Fruit fly (Drosophila melanogaster): ENCODE results near the gene twin.

The twin gene

DNA sequence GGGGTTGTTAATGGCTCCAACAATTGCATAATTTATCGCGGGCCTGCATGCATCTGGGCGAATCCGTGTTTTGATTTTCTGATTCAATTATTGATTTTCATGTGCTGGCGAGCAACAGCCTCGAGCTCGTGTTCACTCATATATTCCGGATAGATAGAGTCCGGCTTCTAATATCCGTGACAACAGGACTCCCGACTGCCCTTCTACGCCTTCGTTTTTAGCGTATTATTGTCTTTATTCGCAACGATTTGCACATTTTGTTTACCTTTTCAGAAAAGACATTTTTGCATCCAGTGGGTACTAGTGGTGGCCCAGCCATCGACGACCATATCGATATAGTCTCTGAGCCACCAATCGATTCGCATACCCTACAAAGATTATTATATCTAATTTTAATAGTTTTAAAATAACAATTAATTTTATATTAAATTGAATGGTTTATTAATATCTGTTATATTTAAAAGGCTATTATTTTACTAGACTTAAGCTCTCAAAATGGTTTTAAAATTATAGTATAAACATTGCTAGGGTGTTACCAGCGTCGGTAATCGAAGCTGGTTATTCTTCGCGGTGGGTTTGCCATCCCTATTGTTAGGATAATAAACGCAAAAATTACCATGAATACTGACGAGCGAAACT lies 60.5 kb downstream of the twin start, which contains the start of the genes Myo95E and TBC1d7 (continued):
- no peak for TF ChIP-seq en (GFP tag; optimal IDR thresholded peaks at IDR 0.05)
- TF ChIP-seq gro (GFP tag; optimal IDR thresholded peaks at IDR 0.05): no peak
- peak; percentile 87 for TF ChIP-seq CG10209 (GFP tag; optimal IDR thresholded peaks at IDR 0.05)
- TF ChIP-seq CG12299 (tag; optimal IDR thresholded peaks at IDR 0.05): peak; percentile 79
- peak; percentile 82 for TF ChIP-seq CG17385 (GFP tag; optimal IDR thresholded peaks at IDR 0.05)
- TF ChIP-seq Dbx (GFP tag; IDR thresholded peaks at IDR 0.05): peak; percentile 91
- peak; percentile 58 for TF ChIP-seq Hsf (GFP tag; optimal IDR thresholded peaks at IDR 0.05)
- no peak for TF ChIP-seq eve (GFP tag; optimal IDR thresholded peaks at IDR 0.05)
- peak; percentile 50 for TF ChIP-seq dati (GFP tag; IDR thresholded peaks at IDR 0.05)
- TF ChIP-seq YL-1 (GFP tag; optimal IDR thresholded peaks at IDR 0.05): peak; percentile 76
- TF ChIP-seq CG31441 (GFP tag; IDR thresholded peaks at IDR 0.05): no peak
- peak; percentile 90 for TF ChIP-seq CG14710 (tag; optimal IDR thresholded peaks at IDR 0.05)
- TF ChIP-seq CG6813 (GFP tag; optimal IDR thresholded peaks at IDR 0.05): peak; percentile 65
- TF ChIP-seq nerfin-2 (GFP tag; IDR thresholded peaks at IDR 0.05; ENCODE audit: partially characterized antibody): no peak
- no peak for TF ChIP-seq hth (optimal IDR thresholded peaks at IDR 0.05)
- TF ChIP-seq ci (GFP tag; IDR thresholded peaks at IDR 0.05): peak; percentile 90
- peak; percentile 92 for TF ChIP-seq Awh (GFP tag; IDR thresholded peaks at IDR 0.05)
- no peak for TF ChIP-seq Blimp-1 (GFP tag; optimal IDR thresholded peaks at IDR 0.05)
- no peak for TF ChIP-seq Tbp (GFP tag; optimal IDR thresholded peaks at IDR 0.05)
- peak; percentile 38 for TF ChIP-seq CG17802 (tag; optimal IDR thresholded peaks at IDR 0.05)
- peak; percentile 90 for TF ChIP-seq trem (tag; optimal IDR thresholded peaks at IDR 0.05)
- TF ChIP-seq onecut (GFP tag; IDR thresholded peaks at IDR 0.05): peak; percentile 80
- peak; percentile 17 for TF ChIP-seq maf-S (GFP tag; optimal IDR thresholded peaks at IDR 0.05)
- peak; percentile 5 for TF ChIP-seq Sin3A (optimal IDR thresholded peaks at IDR 0.05)
- TF ChIP-seq Ets65A (GFP tag): peak; percentile 77
- TF ChIP-seq mam (GFP tag; optimal IDR thresholded peaks at IDR 0.05): peak; percentile 56
- no peak for TF ChIP-seq mld (GFP tag; IDR thresholded peaks at IDR 0.05; ENCODE audit: partially characterized antibody)
- no peak for TF ChIP-seq nau (GFP tag; optimal IDR thresholded peaks at IDR 0.05)
- peak; percentile 88 for TF ChIP-seq Dll (GFP tag; IDR thresholded peaks at IDR 0.05; ENCODE audit: partially characterized antibody)
- TF ChIP-seq Med (GFP tag): peak; percentile 87
- peak; percentile 90 for TF ChIP-seq CG11093 (GFP tag; IDR thresholded peaks at IDR 0.05)
- peak; percentile 10 for TF ChIP-seq Dp (GFP tag; optimal IDR thresholded peaks at IDR 0.05)
- peak; percentile 59 for TF ChIP-seq crol (GFP tag; IDR thresholded peaks at IDR 0.05)
- peak; percentile 70; the same call in 1 of the 2 replicates for TF ChIP-seq sens-2 (GFP tag; IDR thresholded peaks at IDR 0.05)
- TF ChIP-seq Gsc (GFP tag; IDR thresholded peaks at IDR 0.05): peak; percentile 69; the same call in 1 of the 2 replicates
- peak; percentile 87 for TF ChIP-seq CG11456 (GFP tag; IDR thresholded peaks at IDR 0.05)
- TF ChIP-seq jing (GFP tag; optimal IDR thresholded peaks at IDR 0.05): no peak
- peak; percentile 73; the same call in 2 of the 3 replicates for TF ChIP-seq Mrtf (GFP tag; IDR thresholded peaks at IDR 0.05)
- TF ChIP-seq CG11560 (tag; IDR thresholded peaks at IDR 0.05): peak; percentile 81
- peak; percentile 55 for TF ChIP-seq CG18011 (GFP tag; optimal IDR thresholded peaks at IDR 0.05)
- peak; percentile 86 for TF ChIP-seq NfI (GFP tag; optimal IDR thresholded peaks at IDR 0.05)
- no peak for TF ChIP-seq ATbp (GFP tag; optimal IDR thresholded peaks at IDR 0.05)
- TF ChIP-seq CG7357 (GFP tag; IDR thresholded peaks at IDR 0.05): peak; percentile 89
- peak; percentile 91 for TF ChIP-seq Sox102F (GFP tag; optimal IDR thresholded peaks at IDR 0.05)
- TF ChIP-seq hkb (optimal IDR thresholded peaks at IDR 0.05): no peak
- peak; percentile 92 for TF ChIP-seq hkb (GFP tag; IDR thresholded peaks at IDR 0.05)
- TF ChIP-seq gt (GFP tag; IDR thresholded peaks at IDR 0.05): peak; percentile 72
- TF ChIP-seq toy (GFP tag; IDR thresholded peaks at IDR 0.05): peak; percentile 69
- TF ChIP-seq chif (GFP tag; optimal IDR thresholded peaks at IDR 0.05): peak in 1 of 2 experiments; percentile 43
- TF ChIP-seq unc-4 (GFP tag; IDR thresholded peaks at IDR 0.05; ENCODE audit: partially characterized antibody): peak; percentile 81
- peak; percentile 61 for TF ChIP-seq CG3407 (GFP tag; optimal IDR thresholded peaks at IDR 0.05)
